Worm (Caenorhabditis elegans): ENCODE results near the gene F40G12.4.

DNA sequence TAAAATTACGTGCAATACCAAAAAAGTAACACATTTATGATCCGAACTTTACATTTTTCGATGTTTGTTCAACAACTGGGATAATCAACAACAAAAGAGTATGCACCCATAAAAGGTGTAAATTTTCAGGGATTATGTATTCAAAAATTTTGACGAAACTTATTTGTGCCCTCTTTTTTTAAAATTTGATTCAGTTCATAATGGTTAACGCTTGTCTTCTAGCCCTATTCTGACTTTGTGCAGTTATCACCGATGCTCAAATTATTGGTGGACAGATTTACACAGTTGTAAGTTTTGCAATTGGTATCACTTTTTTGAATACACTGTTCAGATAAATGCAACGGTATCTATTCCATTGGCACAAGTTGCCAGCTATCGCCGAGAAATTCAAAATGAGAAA, 19.9 kb downstream of the F40G12.4 start, which contains the start of gene K02E11.6:
- TF ChIP-seq ama-1 (optimal IDR thresholded peaks at IDR 0.05) (no peak), hnd-1 (tag; optimal IDR thresholded peaks at IDR 0.05) (no peak), ceh-36 (tag; optimal IDR thresholded peaks at IDR 0.05) (no peak), aly-1 (tag; optimal IDR thresholded peaks at IDR 0.05) (no peak)

Data from whole organism, early embryonic.